In the genomic region with DNA sequence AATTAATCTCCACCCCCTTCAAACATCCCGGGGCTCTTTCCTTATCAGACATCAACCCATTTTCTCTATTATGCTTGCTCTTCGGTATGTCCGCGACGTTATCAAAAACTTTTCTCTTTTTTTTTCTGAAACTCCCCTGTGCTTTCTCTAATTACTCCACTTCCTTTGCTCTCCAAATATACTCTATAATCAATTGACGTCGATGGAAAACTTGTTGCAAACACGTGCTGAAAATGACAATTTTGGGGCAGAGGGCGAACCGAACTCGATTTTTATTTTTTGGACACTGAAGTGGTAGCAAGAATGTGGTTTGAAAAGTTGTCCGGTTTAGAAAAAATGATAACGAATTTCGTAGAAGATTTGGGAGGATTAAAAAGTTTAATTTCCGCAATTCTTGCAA, we compare ENCODE assay signal across 4 worm cellular contexts.
TF ChIP-seq lines count a peak whose summit lies in the region.

No protein-coding gene starts in this region.

TF ChIP-seq in whole organism, L1 larva, 84 proteins besides CTCF, POLR2A, EP300 and RAD21 (continued from another document):
- TF ChIP-seq snpc-4 (tag; optimal IDR thresholded peaks at IDR 0.05; lab: Kevin White, UChicago), result no peak
- no peak for TF ChIP-seq isw-1 (GFP tag; IDR thresholded peaks at IDR 0.05; lab: Robert Waterston, UW)
- TF ChIP-seq pax-3 (tag; optimal IDR thresholded peaks at IDR 0.05; lab: Kevin White, UChicago), result no peak
- TF ChIP-seq nhr-19 (GFP tag; conservative IDR thresholded peaks at IDR 0.05; lab: Robert Waterston, UW), result no peak
- TF ChIP-seq egl-13 (tag; optimal IDR thresholded peaks at IDR 0.05; lab: Kevin White, UChicago), result no peak
- TF ChIP-seq nhr-28 (tag; optimal IDR thresholded peaks at IDR 0.05; lab: Kevin White, UChicago), result no peak
- no peak for TF ChIP-seq lin-13 (GFP tag; optimal IDR thresholded peaks at IDR 0.05; lab: Kevin White, UChicago)
- no peak for TF ChIP-seq aha-1 (tag; optimal IDR thresholded peaks at IDR 0.05; lab: Kevin White, UChicago)
- TF ChIP-seq rnt-1 (tag; optimal IDR thresholded peaks at IDR 0.05; lab: Kevin White, UChicago), result no peak
- TF ChIP-seq fkh-8 (tag; optimal IDR thresholded peaks at IDR 0.05; lab: Kevin White, UChicago), result no peak
- TF ChIP-seq lin-35 (GFP tag; optimal IDR thresholded peaks at IDR 0.05; lab: Kevin White, UChicago), result peak in 1 of 2 experiments; percentile 5
- no peak for TF ChIP-seq unc-86 (tag; optimal IDR thresholded peaks at IDR 0.05; lab: Kevin White, UChicago)
- TF ChIP-seq lsy-2 (tag; optimal IDR thresholded peaks at IDR 0.05; lab: Kevin White, UChicago), result no peak
- TF ChIP-seq unc-30 (tag; optimal IDR thresholded peaks at IDR 0.05; lab: Kevin White, UChicago), result no peak
- TF ChIP-seq ztf-4 (tag; optimal IDR thresholded peaks at IDR 0.05; lab: Kevin White, UChicago), result no peak
- peak in 1 of 2 experiments; percentile 49 for TF ChIP-seq mdl-1 (tag; optimal IDR thresholded peaks at IDR 0.05; lab: Kevin White, UChicago)
- no peak for TF ChIP-seq blmp-1 (tag; optimal IDR thresholded peaks at IDR 0.05; lab: Kevin White, UChicago)
- peak; percentile 21 for TF ChIP-seq nhr-71 (tag; optimal IDR thresholded peaks at IDR 0.05; lab: Kevin White, UChicago)
- no peak for TF ChIP-seq vab-15 (tag; optimal IDR thresholded peaks at IDR 0.05; lab: Kevin White, UChicago)
- no peak for TF ChIP-seq ama-1 (optimal IDR thresholded peaks at IDR 0.05; lab: Kevin White, UChicago)
- TF ChIP-seq zag-1 (tag; optimal IDR thresholded peaks at IDR 0.05; lab: Kevin White, UChicago), result no peak
- TF ChIP-seq fos-1 (tag; optimal IDR thresholded peaks at IDR 0.05; lab: Kevin White, UChicago), result no peak
- TF ChIP-seq dpl-1 (GFP tag; optimal IDR thresholded peaks at IDR 0.05; lab: Kevin White, UChicago), result no peak
- TF ChIP-seq alr-1 (tag; optimal IDR thresholded peaks at IDR 0.05; lab: Kevin White, UChicago; ENCODE audit: borderline replicate concordance), result no peak
- no peak for TF ChIP-seq xbp-1 (tag; optimal IDR thresholded peaks at IDR 0.05; lab: Kevin White, UChicago)
- no peak for TF ChIP-seq ceh-82 (tag; optimal IDR thresholded peaks at IDR 0.05; lab: Kevin White, UChicago)
- no peak for TF ChIP-seq ceh-8 (GFP tag; optimal IDR thresholded peaks at IDR 0.05; lab: Kevin White, UChicago)
- TF ChIP-seq C04F5.9 (tag; optimal IDR thresholded peaks at IDR 0.05; lab: Kevin White, UChicago), result no peak
- no peak for TF ChIP-seq nhr-77 (tag; optimal IDR thresholded peaks at IDR 0.05; lab: Kevin White, UChicago)
- TF ChIP-seq sup-37 (GFP tag; optimal IDR thresholded peaks at IDR 0.05; lab: Kevin White, UChicago), result no peak
- TF ChIP-seq mef-2 (tag; optimal IDR thresholded peaks at IDR 0.05; lab: Kevin White, UChicago), result no peak
- TF ChIP-seq hlh-17 (GFP tag; optimal IDR thresholded peaks at IDR 0.05; lab: Kevin White, UChicago; ENCODE audit: borderline replicate concordance), result no peak
- TF ChIP-seq aly-2 (tag; optimal IDR thresholded peaks at IDR 0.05; lab: Kevin White, UChicago), result no peak

TF ChIP-seq in whole organism, L3 larva, 47 proteins besides CTCF, POLR2A, EP300 and RAD21 (continued from another document):
- no peak for TF ChIP-seq nhr-67 (tag; optimal IDR thresholded peaks at IDR 0.05; lab: Kevin White, UChicago)
- TF ChIP-seq pqm-1 (tag; optimal IDR thresholded peaks at IDR 0.05; lab: Kevin White, UChicago), result peak; percentile 95
- no peak for TF ChIP-seq aly-2 (tag; optimal IDR thresholded peaks at IDR 0.05; lab: Kevin White, UChicago)
- no peak for TF ChIP-seq R02D3.7 (tag; optimal IDR thresholded peaks at IDR 0.05; lab: Kevin White, UChicago)
- peak; percentile 96 for TF ChIP-seq elt-2 (tag; optimal IDR thresholded peaks at IDR 0.05; lab: Kevin White, UChicago)
- no peak for TF ChIP-seq daf-12 (tag; optimal IDR thresholded peaks at IDR 0.05; lab: Kevin White, UChicago)
- TF ChIP-seq fos-1 (tag; optimal IDR thresholded peaks at IDR 0.05; lab: Kevin White, UChicago), result no peak
- TF ChIP-seq ztf-4 (tag; optimal IDR thresholded peaks at IDR 0.05; lab: Kevin White, UChicago), result no peak
- TF ChIP-seq lin-39 (tag; optimal IDR thresholded peaks at IDR 0.05; lab: Kevin White, UChicago), result no peak
- peak; percentile 9 for TF ChIP-seq mdl-1 (tag; optimal IDR thresholded peaks at IDR 0.05; lab: Kevin White, UChicago)
- TF ChIP-seq ceh-82 (tag; optimal IDR thresholded peaks at IDR 0.05; lab: Kevin White, UChicago), result no peak
- TF ChIP-seq tbx-2 (tag; optimal IDR thresholded peaks at IDR 0.05; lab: Kevin White, UChicago), result no peak
- peak; percentile 62 for TF ChIP-seq pha-4 (tag; optimal IDR thresholded peaks at IDR 0.05; lab: Kevin White, UChicago)
- no peak for TF ChIP-seq nhr-28 (tag; optimal IDR thresholded peaks at IDR 0.05; lab: Kevin White, UChicago)

TF ChIP-seq in whole organism, L4 larva, 104 proteins besides CTCF, POLR2A, EP300 and RAD21 (continued from another document and continues in another):
- no peak for TF ChIP-seq mes-2 (tag; optimal IDR thresholded peaks at IDR 0.05; lab: Kevin White, UChicago; ENCODE audit: poor library complexity, severe bottlenecking)
- no peak for TF ChIP-seq gei-8 (GFP tag; optimal IDR thresholded peaks at IDR 0.05; lab: Kevin White, UChicago)
- TF ChIP-seq F26F4.8 (GFP tag; conservative IDR thresholded peaks at IDR 0.05; lab: Robert Waterston, UW), result no peak
- TF ChIP-seq fos-1 (tag; optimal IDR thresholded peaks at IDR 0.05; lab: Kevin White, UChicago), result peak; percentile 50
- no peak for TF ChIP-seq zip-2 (tag; optimal IDR thresholded peaks at IDR 0.05; lab: Kevin White, UChicago)
- TF ChIP-seq ztf-7 (tag; optimal IDR thresholded peaks at IDR 0.05; lab: Kevin White, UChicago), result no peak
- TF ChIP-seq nhr-42 (GFP tag; IDR thresholded peaks at IDR 0.05; lab: Robert Waterston, UW), result no peak
- no peak for TF ChIP-seq ZK546.5 (tag; optimal IDR thresholded peaks at IDR 0.05; lab: Kevin White, UChicago)
- peak in 1 of 2 experiments; percentile 29 for TF ChIP-seq daf-16 (GFP tag; optimal IDR thresholded peaks at IDR 0.05; lab: Kevin White, UChicago)
- TF ChIP-seq daf-16 (tag; optimal IDR thresholded peaks at IDR 0.05; lab: Kevin White, UChicago), result peak; percentile 56
- no peak for TF ChIP-seq ces-1 (GFP tag; optimal IDR thresholded peaks at IDR 0.05; lab: Kevin White, UChicago)
- TF ChIP-seq snpc-1.2 (GFP tag; IDR thresholded peaks at IDR 0.05; lab: Robert Waterston, UW), result no peak
- TF ChIP-seq nhr-6 (tag; optimal IDR thresholded peaks at IDR 0.05; lab: Kevin White, UChicago), result no peak
- TF ChIP-seq Y48G9A.11 (GFP tag; IDR thresholded peaks at IDR 0.05; lab: Robert Waterston, UW), result no peak
- no peak for TF ChIP-seq tag-97 (GFP tag; IDR thresholded peaks at IDR 0.05; lab: Robert Waterston, UW)
- no peak for TF ChIP-seq aha-1 (tag; lab: Kevin White, UChicago)
- TF ChIP-seq php-3 (GFP tag; IDR thresholded peaks at IDR 0.05; lab: Robert Waterston, UW), result 0 out of 2 replicates have a peak, but pooled peaks have one; percentile 13
- TF ChIP-seq pqm-1 (tag; optimal IDR thresholded peaks at IDR 0.05; lab: Kevin White, UChicago), result peak; percentile 92
- no peak for TF ChIP-seq duxl-1 (tag; optimal IDR thresholded peaks at IDR 0.05; lab: Kevin White, UChicago; ENCODE audit: poor library complexity)
- no peak for TF ChIP-seq zip-11 (GFP tag; IDR thresholded peaks at IDR 0.05; lab: Robert Waterston, UW)
- TF ChIP-seq spr-1 (tag; optimal IDR thresholded peaks at IDR 0.05; lab: Kevin White, UChicago), result no peak
- TF ChIP-seq daf-8 (GFP tag; IDR thresholded peaks at IDR 0.05; lab: Robert Waterston, UW), result no peak
- TF ChIP-seq aly-2 (tag; optimal IDR thresholded peaks at IDR 0.05; lab: Kevin White, UChicago), result no peak
- TF ChIP-seq ceh-82 (tag; optimal IDR thresholded peaks at IDR 0.05; lab: Kevin White, UChicago), result no peak
- TF ChIP-seq unc-130 (GFP tag; optimal IDR thresholded peaks at IDR 0.05; lab: Kevin White, UChicago), result no peak
- TF ChIP-seq nhr-10 (tag; optimal IDR thresholded peaks at IDR 0.05; lab: Kevin White, UChicago), result no peak
- no peak for TF ChIP-seq nhr-41 (GFP tag; IDR thresholded peaks at IDR 0.05; lab: Robert Waterston, UW)
- no peak for TF ChIP-seq Y75B8A.6 (GFP tag; IDR thresholded peaks at IDR 0.05; lab: Robert Waterston, UW)
- TF ChIP-seq ceh-32 (tag; optimal IDR thresholded peaks at IDR 0.05; lab: Kevin White, UChicago; ENCODE audit: poor library complexity), result no peak
- no peak for TF ChIP-seq F49E8.2 (tag; optimal IDR thresholded peaks at IDR 0.05; lab: Kevin White, UChicago; ENCODE audit: borderline replicate concordance)
- no peak for TF ChIP-seq madf-9 (GFP tag; conservative IDR thresholded peaks at IDR 0.05; lab: Robert Waterston, UW)
- no peak for TF ChIP-seq ceh-44 (GFP tag; IDR thresholded peaks at IDR 0.05; lab: Robert Waterston, UW)
- TF ChIP-seq lin-39 (tag; optimal IDR thresholded peaks at IDR 0.05; lab: Kevin White, UChicago), result no peak
- peak; percentile 73; the same call in 1 of the 2 replicates for TF ChIP-seq tra-1 (GFP tag; IDR thresholded peaks at IDR 0.05; lab: Robert Waterston, UW)
- no peak for TF ChIP-seq nhr-11 (tag; optimal IDR thresholded peaks at IDR 0.05; lab: Kevin White, UChicago)
- TF ChIP-seq T26A8.4 (GFP tag; IDR thresholded peaks at IDR 0.05; lab: Robert Waterston, UW), result no peak
- TF ChIP-seq daf-12 (tag; optimal IDR thresholded peaks at IDR 0.05; lab: Kevin White, UChicago), result no peak
- no peak for TF ChIP-seq F10B5.3 (tag; optimal IDR thresholded peaks at IDR 0.05; lab: Kevin White, UChicago)
- TF ChIP-seq dpl-1 (GFP tag; optimal IDR thresholded peaks at IDR 0.05; lab: Kevin White, UChicago), result no peak
- no peak for TF ChIP-seq mxl-2 (GFP tag; conservative IDR thresholded peaks at IDR 0.05; lab: Robert Waterston, UW)
- TF ChIP-seq hmg-1.1 (GFP tag; IDR thresholded peaks at IDR 0.05; lab: Robert Waterston, UW), result no peak
- TF ChIP-seq nhr-111 (GFP tag; optimal IDR thresholded peaks at IDR 0.05; lab: Kevin White, UChicago), result no peak
- TF ChIP-seq mep-1 (tag; optimal IDR thresholded peaks at IDR 0.05; lab: Kevin White, UChicago), result no peak
- no peak for TF ChIP-seq Y105C5A.15 (GFP tag; IDR thresholded peaks at IDR 0.05; lab: Robert Waterston, UW)
- peak; percentile 70 for TF ChIP-seq dve-1 (tag; optimal IDR thresholded peaks at IDR 0.05; lab: Kevin White, UChicago; ENCODE audit: insufficient read depth)
- TF ChIP-seq unc-39 (tag; optimal IDR thresholded peaks at IDR 0.05; lab: Kevin White, UChicago), result no peak

TF ChIP-seq in whole organism, young adult, 124 proteins besides CTCF, POLR2A, EP300 and RAD21 (continued from another document):
- TF ChIP-seq egl-44 (GFP tag; IDR thresholded peaks at IDR 0.05; lab: Robert Waterston, UW) (0 out of 2 replicates have a peak, but pooled peaks have one; percentile 40), tbp1 (GFP tag; optimal IDR thresholded peaks at IDR 0.05; lab: Kevin White, UChicago) (peak; percentile 14), madf-8 (GFP tag; conservative IDR thresholded peaks at IDR 0.05; lab: Robert Waterston, UW) (no peak)
